Fruit fly (Drosophila melanogaster) whole organism, pupa: ENCODE measurements around the gene Vm26Ab.
A peak's percentile ranks its signal among the peaks of the same experiment; 100 is the strongest.

ENCODE experiments used
- CG10348 ChIP-seq: fragments of 200-800 bp; sonication (Bioruptor generic); IDR thresholded peaks from 2 replicates; pipeline ENCODE4 v1.3.6; 2022; ENCODE audit warnings: missing biosample characterization, missing genetic modification characterization
- CG12605 ChIP-seq: fragments of 200-800 bp; sonication (Bioruptor generic); IDR thresholded peaks from 2 replicates; pipeline ENCODE4 v1.3.6; 2022; ENCODE audit warnings: missing biosample characterization, missing genetic modification characterization
- CG13204 ChIP-seq: fragments of 200-800 bp; sonication (Bioruptor generic); optimal IDR thresholded peaks from 2 replicates; lab custom pipeline; 2018; ENCODE audit warnings: missing biosample characterization, mild to moderate bottlenecking, missing genetic modification characterization, moderate library complexity
- CG14655 ChIP-seq: fragments of 200-800 bp; sonication (Bioruptor generic); optimal IDR thresholded peaks from 3 replicates; lab custom pipeline; 2017; ENCODE audit warnings: mild to moderate bottlenecking, missing biosample characterization, missing genetic modification reagents, missing genetic modification characterization
- CG15710 ChIP-seq: fragments of 200-800 bp; sonication (Bioruptor generic); optimal IDR thresholded peaks from 2 replicates; lab custom pipeline; 2018; ENCODE audit warnings: missing biosample characterization, mild to moderate bottlenecking, missing genetic modification characterization, moderate library complexity
- CG17806 ChIP-seq: fragments of 200-800 bp; sonication (Bioruptor generic); optimal IDR thresholded peaks from 2 replicates; lab custom pipeline; 2018; ENCODE audit warnings: missing biosample characterization, mild to moderate bottlenecking, missing genetic modification characterization, moderate library complexity
- CG32121 ChIP-seq: fragments of 200-800 bp; sonication (Bioruptor generic); IDR thresholded peaks from 2 replicates; pipeline ENCODE4 v1.3.6; 2022; ENCODE audit warnings: missing biosample characterization, missing genetic modification characterization
- CG34367 ChIP-seq: fragments of 200-800 bp; sonication (Bioruptor generic); optimal IDR thresholded peaks from 2 replicates; lab custom pipeline; 2018; ENCODE audit warnings: missing biosample characterization, mild to moderate bottlenecking, missing genetic modification characterization
- CG4496 ChIP-seq: fragments of 200-800 bp; sonication (Bioruptor generic); IDR thresholded peaks from 3 replicates; pipeline ENCODE4 v1.3.6; 2022; ENCODE audit warnings: missing biosample characterization, missing genetic modification characterization
- CG8159 ChIP-seq: fragments of 200-800 bp; sonication (Bioruptor generic); optimal IDR thresholded peaks from 3 replicates; lab custom pipeline; 2018; ENCODE audit warnings: missing biosample characterization, mild to moderate bottlenecking, missing genetic modification characterization, moderate library complexity
- CG8301 ChIP-seq: fragments of 200-800 bp; sonication (Bioruptor generic); optimal IDR thresholded peaks from 2 replicates; lab custom pipeline; 2018; ENCODE audit warnings: missing biosample characterization, mild to moderate bottlenecking, missing genetic modification characterization
- CG9948 ChIP-seq: fragments of 200-800 bp; sonication (Bioruptor generic); optimal IDR thresholded peaks from 2 replicates; lab custom pipeline; 2018; ENCODE audit warnings: missing biosample characterization, mild to moderate bottlenecking, missing genetic modification characterization, moderate library complexity
- D1 ChIP-seq: fragments of 200-800 bp; sonication (Bioruptor generic); optimal IDR thresholded peaks from 2 replicates; lab custom pipeline; 2018; ENCODE audit warnings: missing biosample characterization, mild to moderate bottlenecking, missing genetic modification characterization, moderate library complexity
- EcR ChIP-seq: fragments of 200-800 bp; sonication (Bioruptor generic); optimal IDR thresholded peaks from 3 replicates; lab custom pipeline; 2019; ENCODE audit warnings: missing biosample characterization, missing genetic modification characterization, mild to moderate bottlenecking, moderate library complexity, missing genetic modification reagents
- Ets98B ChIP-seq: fragments of 200-800 bp; sonication (Bioruptor generic); IDR thresholded peaks from 2 replicates; pipeline ENCODE4 v1.3.6; 2022; ENCODE audit warnings: missing biosample characterization, missing genetic modification characterization
- Pif1A ChIP-seq: fragments of 200-800 bp; sonication (Bioruptor generic); optimal IDR thresholded peaks from 3 replicates; lab custom pipeline; 2016; ENCODE audit warnings: missing biosample characterization, missing genetic modification characterization
- Pif1B ChIP-seq: fragments of 200-800 bp; sonication (Bioruptor generic); optimal IDR thresholded peaks from 3 replicates; lab custom pipeline; 2016; ENCODE audit warnings: missing biosample characterization, missing genetic modification characterization
- Snoo ChIP-seq: fragments of 200-800 bp; sonication (Bioruptor generic); optimal IDR thresholded peaks from 3 replicates; lab custom pipeline; 2017; ENCODE audit warnings: missing biosample characterization, mild to moderate bottlenecking, missing genetic modification characterization, inconsistent platforms
- fd96Ca ChIP-seq: fragments of 200-800 bp; sonication (Bioruptor generic); IDR thresholded peaks from 3 replicates; pipeline ENCODE4 v1.3.6; 2022; ENCODE audit warnings: missing biosample characterization, missing genetic modification characterization
- gl ChIP-seq: fragments of 200-800 bp; sonication (Bioruptor generic); optimal IDR thresholded peaks from 2 replicates; lab custom pipeline; 2018; ENCODE audit warnings: missing biosample characterization, mild to moderate bottlenecking, missing genetic modification characterization
- rn ChIP-seq: fragments of 200-800 bp; sonication (Bioruptor generic); IDR thresholded peaks from 2 replicates; pipeline ENCODE4 v1.3.6; 2022; ENCODE audit warnings: missing biosample characterization, missing genetic modification characterization

Gene Vm26Ab

dm6 chr2L:5977070-5977728 is 20.4 kb downstream of the Vm26Ab start:
- peak; percentile 2 for TF ChIP-seq CG8159 (tag; lab: Kevin White, UChicago)
- no peak for TF ChIP-seq gl (tag; lab: Kevin White, UChicago)
- no peak for TF ChIP-seq CG4496 (GFP tag; lab: Robert Waterston, UW)
- TF ChIP-seq CG10348: no peak
- TF ChIP-seq CG13204 (GFP tag; lab: Kevin White, UChicago): peak; percentile 50
- TF ChIP-seq Ets98B (GFP tag; lab: Robert Waterston, UW): no peak
- TF ChIP-seq fd96Ca (GFP tag; lab: Robert Waterston, UW): no peak
- TF ChIP-seq CG9948: no peak
- TF ChIP-seq Snoo (tag; lab: Kevin White, UChicago): no peak
- TF ChIP-seq EcR (GFP tag; lab: Kevin White, UChicago): peak; percentile 97

dm6 chr2L:5977729-5978078 is 20.9 kb downstream of the Vm26Ab start:
- TF ChIP-seq CG4496 (GFP tag; lab: Robert Waterston, UW) (no peak), gl (tag; lab: Kevin White, UChicago) (no peak), CG12605 (GFP tag; lab: Robert Waterston, UW) (no peak), fd96Ca (GFP tag; lab: Robert Waterston, UW) (no peak), CG17806 (tag; lab: Kevin White, UChicago) (no peak), CG32121 (GFP tag; lab: Robert Waterston, UW) (no peak), EcR (GFP tag; lab: Kevin White, UChicago) (no peak), CG9948 (no peak), rn (no peak), CG10348 (no peak), CG14655 (GFP tag; lab: Kevin White, UChicago) (no peak), CG8301 (tag; lab: Kevin White, UChicago) (no peak), CG15710 (tag; lab: Kevin White, UChicago) (no peak), Snoo (tag; lab: Kevin White, UChicago) (no peak), CG13204 (GFP tag; lab: Kevin White, UChicago) (no peak), Pif1B (GFP tag; lab: Kevin White, UChicago) (no peak)

- TF ChIP-seq CG8301 (tag; lab: Kevin White, UChicago): no peak
- peak; percentile 7 for TF ChIP-seq Snoo (tag; lab: Kevin White, UChicago)
- no peak for TF ChIP-seq fd96Ca (GFP tag; lab: Robert Waterston, UW)
- peak; percentile 45 for TF ChIP-seq EcR (GFP tag; lab: Kevin White, UChicago)
- peak; percentile 34 for TF ChIP-seq Pif1B (GFP tag; lab: Kevin White, UChicago)
- peak; percentile 5 for TF ChIP-seq CG15710 (tag; lab: Kevin White, UChicago)
- peak; percentile 68 for TF ChIP-seq CG13204 (GFP tag; lab: Kevin White, UChicago)
- TF ChIP-seq, all 21 proteins: peak for 5
These were observed 21.7 kb downstream of the Vm26Ab start for dm6 chr2L:5978333-5979054.

dm6 chr2L:5979055-5979399 is 22.2 kb downstream of the Vm26Ab start:
- TF ChIP-seq CG9948 (no peak), CG14655 (GFP tag; lab: Kevin White, UChicago) (no peak), CG34367 (tag; lab: Kevin White, UChicago) (no peak), EcR (GFP tag; lab: Kevin White, UChicago) (no peak), CG12605 (GFP tag; lab: Robert Waterston, UW) (no peak), CG10348 (no peak), CG15710 (tag; lab: Kevin White, UChicago) (no peak), D1 (tag; lab: Kevin White, UChicago) (no peak), Pif1A (no peak), CG8159 (tag; lab: Kevin White, UChicago) (no peak), Snoo (tag; lab: Kevin White, UChicago) (no peak), fd96Ca (GFP tag; lab: Robert Waterston, UW) (no peak), Pif1B (GFP tag; lab: Kevin White, UChicago) (no peak), CG13204 (GFP tag; lab: Kevin White, UChicago) (no peak)
- TF ChIP-seq, all 21 proteins: peak for 0

- TF ChIP-seq EcR (GFP tag; lab: Kevin White, UChicago): peak; percentile 95
- TF ChIP-seq CG8159 (tag; lab: Kevin White, UChicago): peak; percentile 30
- TF ChIP-seq CG14655 (GFP tag; lab: Kevin White, UChicago): no peak
- TF ChIP-seq CG17806 (tag; lab: Kevin White, UChicago): peak; percentile 8
- TF ChIP-seq Pif1B (GFP tag; lab: Kevin White, UChicago): peak; percentile 30
- no peak for TF ChIP-seq CG32121 (GFP tag; lab: Robert Waterston, UW)
- TF ChIP-seq rn: no peak
- TF ChIP-seq Pif1A: peak; percentile 40
- peak; percentile 87 for TF ChIP-seq CG13204 (GFP tag; lab: Kevin White, UChicago)
These were observed 23.4 kb downstream of the Vm26Ab start for dm6 chr2L:5979957-5980861.
